Fruit fly (Drosophila melanogaster) whole organism, wandering third instar larva: ENCODE measurements around the gene CG10366.

Experiments
- HLH106 ChIP-seq: fragments of 200-800 bp; optimal IDR thresholded peaks from 3 replicates; lab custom pipeline; 2019; ENCODE audit warnings: missing biosample characterization, mild to moderate bottlenecking, missing genetic modification characterization, moderate library complexity
- Hr78 ChIP-seq: fragments of >200 bp; optimal IDR thresholded peaks from 2 replicates; lab custom pipeline; 2017; ENCODE audit warnings: missing biosample characterization, missing genetic modification characterization
- dmrt93B ChIP-seq: fragments of 200-800 bp; sonication (Bioruptor generic); optimal IDR thresholded peaks from 2 replicates; lab custom pipeline; 2018; ENCODE audit warnings: missing biosample characterization, mild to moderate bottlenecking, missing genetic modification characterization
- ey ChIP-seq: fragments of 200-800 bp; sonication (Bioruptor generic); optimal IDR thresholded peaks from 2 replicates; lab custom pipeline; 2016; ENCODE audit warnings: missing biosample characterization, missing genetic modification characterization
- h ChIP-seq: fragments of 200-800 bp; sonication (Bioruptor generic); optimal IDR thresholded peaks from 3 replicates; lab custom pipeline; 2016; ENCODE audit warnings: missing biosample characterization, mild to moderate bottlenecking, missing genetic modification characterization
- pan ChIP-seq: fragments of >200 bp; optimal IDR thresholded peaks from 2 replicates; lab custom pipeline; 2017
- psq ChIP-seq: fragments of 200-800 bp; sonication (Bioruptor generic); optimal IDR thresholded peaks from 3 replicates; lab custom pipeline; 2017; ENCODE audit warnings: missing biosample characterization, mild to moderate bottlenecking, missing genetic modification characterization, moderate library complexity

DNA sequence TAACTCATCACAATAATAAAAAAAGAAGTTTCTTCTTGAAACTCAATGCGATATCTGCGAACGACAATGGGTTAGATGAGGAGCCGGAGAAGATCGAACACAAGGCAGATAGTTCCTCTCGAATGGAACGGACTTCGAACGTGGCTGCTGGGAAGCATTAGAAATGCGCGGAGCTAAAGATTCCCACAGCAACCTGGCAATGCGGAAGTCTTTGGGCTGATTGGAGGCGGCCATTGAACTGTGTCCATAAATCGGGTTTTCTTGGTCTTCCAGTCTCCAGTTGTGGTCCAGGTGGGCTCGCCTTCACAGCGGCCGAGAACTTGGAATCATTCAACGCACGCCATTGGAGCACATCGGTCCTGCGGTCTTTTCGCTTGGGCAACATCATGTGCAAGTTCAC, 43.7 kb upstream of the CG10366 start, which contains the start of gene CG13081:
- TF ChIP-seq Hr78 (GFP tag; lab: Kevin White, UChicago) (no peak), psq (GFP tag; lab: Kevin White, UChicago) (no peak), ey (GFP tag; lab: Kevin White, UChicago) (no peak), dmrt93B (GFP tag; lab: Kevin White, UChicago) (no peak), h (no peak), pan (lab: Kevin White, UChicago) (no peak), HLH106 (no peak)
